Worm (Caenorhabditis elegans) whole organism, L3 larva: ENCODE measurements around the gene R08F11.7.

Experiments
- R02D3.7 ChIP-seq: fragments of 150-350 bp; optimal IDR thresholded peaks from 2 replicates; lab custom pipeline; 2014; ENCODE audit warnings: missing biosample characterization, missing genetic modification characterization
- ZK546.5 ChIP-seq: sonication (generic microtip); optimal IDR thresholded peaks from 2 replicates; lab custom pipeline; 2017; ENCODE audit warnings: missing biosample characterization, missing genetic modification characterization
- aly-2 ChIP-seq: fragments of 150-350 bp; optimal IDR thresholded peaks from 2 replicates; lab custom pipeline; 2014; ENCODE audit warnings: missing biosample characterization, missing genetic modification characterization
- ama-1 ChIP-seq: fragments of 150-350 bp; optimal IDR thresholded peaks from 2 replicates; lab custom pipeline; 2018
- ceh-16 ChIP-seq: sonication (generic microtip); optimal IDR thresholded peaks from 2 replicates; lab custom pipeline; 2017; ENCODE audit warnings: missing biosample characterization, missing genetic modification characterization
- ceh-28 ChIP-seq: fragments of 150-350 bp; optimal IDR thresholded peaks from 2 replicates; lab custom pipeline; 2014; ENCODE audit warnings: missing biosample characterization, missing genetic modification reagents, missing genetic modification characterization
- ceh-82 ChIP-seq: fragments of 150-350 bp; optimal IDR thresholded peaks from 2 replicates; lab custom pipeline; 2014; ENCODE audit warnings: missing biosample characterization, missing genetic modification characterization
- ceh-9 ChIP-seq: sonication (generic microtip); optimal IDR thresholded peaks from 2 replicates; lab custom pipeline; 2018; ENCODE audit warnings: missing biosample characterization, missing genetic modification characterization
- daf-12 ChIP-seq: fragments of 150-350 bp; optimal IDR thresholded peaks from 2 replicates; lab custom pipeline; 2014; ENCODE audit warnings: missing biosample characterization, missing genetic modification reagents, missing genetic modification characterization
- egl-5 ChIP-seq: fragments of 150-350 bp; optimal IDR thresholded peaks from 2 replicates; lab custom pipeline; 2017; ENCODE audit warnings: missing biosample characterization, missing genetic modification reagents, missing genetic modification characterization, inconsistent platforms
- elt-1 ChIP-seq: fragments of 150-350 bp; optimal IDR thresholded peaks from 2 replicates; lab custom pipeline; 2014; ENCODE audit warnings: missing biosample characterization, missing genetic modification characterization
- elt-2 ChIP-seq: sonication (generic microtip); optimal IDR thresholded peaks from 2 replicates; lab custom pipeline; 2016; ENCODE audit warnings: missing genetic modification reagents, mild to moderate bottlenecking, missing genetic modification characterization, missing compliant biosample characterization
- elt-3 ChIP-seq, 3 experiments: fragments of 150-350 bp in 1 of 3; sonication (generic microtip) in 2 of 3; optimal IDR thresholded peaks; 2 replicates in 2 of 3; 4 replicates in 1 of 3; lab custom pipeline; 2014 to 2017; ENCODE audit warnings: missing biosample characterization in 3 of 3, missing genetic modification characterization in 3 of 3
- fkh-10 ChIP-seq: sonication (generic microtip); optimal IDR thresholded peaks from 2 replicates; lab custom pipeline; 2017; ENCODE audit warnings: missing biosample characterization, missing genetic modification reagents, missing genetic modification characterization
- fkh-2 ChIP-seq: fragments of 150-350 bp; optimal IDR thresholded peaks from 2 replicates; lab custom pipeline; 2014; ENCODE audit warnings: missing biosample characterization, missing genetic modification reagents, missing genetic modification characterization
- fos-1 ChIP-seq: fragments of 150-350 bp; optimal IDR thresholded peaks from 2 replicates; lab custom pipeline; 2014; ENCODE audit warnings: missing biosample characterization, missing genetic modification characterization
- hmg-11 ChIP-seq: sonication (generic microtip); optimal IDR thresholded peaks from 2 replicates; lab custom pipeline; 2016; ENCODE audit warnings: missing genetic modification characterization, missing compliant biosample characterization
- jun-1 ChIP-seq: fragments of 150-350 bp; optimal IDR thresholded peaks from 2 replicates; lab custom pipeline; 2014; ENCODE audit warnings: missing biosample characterization, missing genetic modification reagents, missing genetic modification characterization
- lin-15B ChIP-seq: fragments of 150-350 bp; optimal IDR thresholded peaks from 2 replicates; lab custom pipeline; 2014; ENCODE audit warnings: missing biosample characterization, missing genetic modification characterization
- lin-39 ChIP-seq: fragments of 150-350 bp; optimal IDR thresholded peaks from 2 replicates; lab custom pipeline; 2018; ENCODE audit warnings: missing biosample characterization, missing genetic modification reagents, missing genetic modification characterization
- lsy-12 ChIP-seq: sonication (generic microtip); optimal IDR thresholded peaks from 2 replicates; lab custom pipeline; 2016; ENCODE audit warnings: mild to moderate bottlenecking, missing genetic modification characterization, missing compliant biosample characterization
- mdl-1 ChIP-seq: fragments of 150-350 bp; optimal IDR thresholded peaks from 2 replicates; lab custom pipeline; 2014; ENCODE audit warnings: missing biosample characterization, missing genetic modification characterization
- mml-1 ChIP-seq: fragments of 150-350 bp; sonication (generic microtip); optimal IDR thresholded peaks from 3 replicates; lab custom pipeline; 2014; ENCODE audit warnings: missing biosample characterization, missing genetic modification characterization
- nfya-1 ChIP-seq: sonication (generic microtip); optimal IDR thresholded peaks from 2 replicates; lab custom pipeline; 2017; ENCODE audit warnings: missing genetic modification characterization, mild to moderate bottlenecking, missing compliant biosample characterization, antibody characterized with exemption, moderate library complexity; ENCODE audit not compliant: insufficient read depth
- nhr-11 ChIP-seq: fragments of 150-350 bp; optimal IDR thresholded peaks from 2 replicates; lab custom pipeline; 2014; ENCODE audit warnings: missing biosample characterization, missing genetic modification characterization
- nhr-12 ChIP-seq: fragments of 150-350 bp; optimal IDR thresholded peaks from 2 replicates; lab custom pipeline; 2014; ENCODE audit warnings: missing biosample characterization, missing genetic modification characterization
- nhr-23 ChIP-seq: fragments of 150-350 bp; optimal IDR thresholded peaks from 2 replicates; lab custom pipeline; 2014; ENCODE audit warnings: missing biosample characterization, missing genetic modification reagents, missing genetic modification characterization
- nhr-237 ChIP-seq: fragments of 150-350 bp; optimal IDR thresholded peaks from 2 replicates; lab custom pipeline; 2014; ENCODE audit warnings: missing biosample characterization, missing genetic modification characterization
- nhr-25 ChIP-seq: sonication (generic microtip); optimal IDR thresholded peaks from 2 replicates; lab custom pipeline; 2017; ENCODE audit warnings: missing biosample characterization, missing genetic modification characterization
- nhr-28 ChIP-seq: fragments of 150-350 bp; optimal IDR thresholded peaks from 2 replicates; lab custom pipeline; 2014; ENCODE audit warnings: missing biosample characterization, missing genetic modification characterization
- nhr-67 ChIP-seq: fragments of 150-350 bp; optimal IDR thresholded peaks from 2 replicates; lab custom pipeline; 2014; ENCODE audit warnings: missing biosample characterization, missing genetic modification characterization
- nhr-76 ChIP-seq: fragments of 150-350 bp; sonication (generic microtip); optimal IDR thresholded peaks from 5 replicates; lab custom pipeline; 2014; ENCODE audit warnings: missing biosample characterization, missing genetic modification characterization
- nhr-77 ChIP-seq: fragments of 150-350 bp; optimal IDR thresholded peaks from 2 replicates; lab custom pipeline; 2014; ENCODE audit warnings: missing biosample characterization, missing genetic modification characterization
- pha-4 ChIP-seq: fragments of 150-350 bp; optimal IDR thresholded peaks from 2 replicates; lab custom pipeline; 2014; ENCODE audit warnings: missing biosample characterization, missing genetic modification reagents, missing genetic modification characterization
- pqm-1 ChIP-seq: fragments of 150-350 bp; optimal IDR thresholded peaks from 2 replicates; lab custom pipeline; 2017; ENCODE audit warnings: missing biosample characterization, missing genetic modification characterization, inconsistent platforms
- sea-2 ChIP-seq: fragments of 150-350 bp; sonication (generic microtip); optimal IDR thresholded peaks from 4 replicates; lab custom pipeline; 2014; ENCODE audit warnings: missing biosample characterization, missing genetic modification reagents, missing genetic modification characterization
- skn-1 ChIP-seq: fragments of 150-350 bp; optimal IDR thresholded peaks from 2 replicates; lab custom pipeline; 2014; ENCODE audit warnings: missing biosample characterization, missing genetic modification characterization
- snpc-4 ChIP-seq: fragments of 150-350 bp; optimal IDR thresholded peaks from 2 replicates; lab custom pipeline; 2014; ENCODE audit warnings: missing biosample characterization, missing genetic modification characterization
- tbx-2 ChIP-seq: sonication (generic microtip); optimal IDR thresholded peaks from 2 replicates; lab custom pipeline; 2016; ENCODE audit warnings: mild to moderate bottlenecking, missing genetic modification characterization, missing compliant biosample characterization
- unc-39 ChIP-seq: sonication (generic microtip); optimal IDR thresholded peaks from 4 replicates; lab custom pipeline; 2017; ENCODE audit warnings: missing biosample characterization, missing genetic modification characterization
- unc-62 ChIP-seq: fragments of 150-350 bp; sonication (generic microtip); optimal IDR thresholded peaks from 4 replicates; lab custom pipeline; 2014; ENCODE audit warnings: missing biosample characterization, missing genetic modification reagents, missing genetic modification characterization
- zag-1 ChIP-seq: fragments of 150-350 bp; optimal IDR thresholded peaks from 2 replicates; lab custom pipeline; 2014; ENCODE audit warnings: missing biosample characterization, missing genetic modification characterization
- ztf-11 ChIP-seq: fragments of 150-350 bp; optimal IDR thresholded peaks from 2 replicates; lab custom pipeline; 2014; ENCODE audit warnings: missing biosample characterization, missing genetic modification characterization
- ztf-4 ChIP-seq: fragments of 150-350 bp; optimal IDR thresholded peaks from 2 replicates; lab custom pipeline; 2014; ENCODE audit warnings: missing biosample characterization, missing genetic modification characterization

Gene R08F11.7

ce11 chrV:3750328-3750727 is 39.5 kb upstream of the R08F11.7 start:
- TF ChIP-seq nfya-1 (tag; lab: Kevin White, UChicago) (no peak), jun-1 (tag; lab: Kevin White, UChicago) (no peak), nhr-12 (tag; lab: Kevin White, UChicago) (no peak), unc-62 (GFP tag; lab: Kevin White, UChicago) (no peak), nhr-67 (tag; lab: Kevin White, UChicago) (no peak), sea-2 (GFP tag; lab: Kevin White, UChicago) (no peak), zag-1 (tag; lab: Kevin White, UChicago) (no peak), elt-1 (tag; lab: Kevin White, UChicago) (no peak), fkh-10 (GFP tag; lab: Kevin White, UChicago) (no peak), snpc-4 (tag; lab: Kevin White, UChicago) (no peak), skn-1 (tag; lab: Kevin White, UChicago) (no peak), fos-1 (tag; lab: Kevin White, UChicago) (no peak)

- TF ChIP-seq nhr-77 (tag; lab: Kevin White, UChicago) = no peak
- no peak for TF ChIP-seq fos-1 (tag; lab: Kevin White, UChicago)
- peak; percentile 57 for TF ChIP-seq nfya-1 (tag; lab: Kevin White, UChicago)
- no peak for TF ChIP-seq unc-39 (tag; lab: Kevin White, UChicago)
- no peak for TF ChIP-seq elt-1 (tag; lab: Kevin White, UChicago)
- TF ChIP-seq unc-62 (GFP tag; lab: Kevin White, UChicago) = no peak
- no peak for TF ChIP-seq ztf-4 (tag; lab: Kevin White, UChicago)
- no peak for TF ChIP-seq ama-1 (lab: Kevin White, UChicago)
- no peak for TF ChIP-seq lsy-12 (tag; lab: Kevin White, UChicago)
- no peak for TF ChIP-seq egl-5 (tag; lab: Kevin White, UChicago)
- no peak for TF ChIP-seq ceh-9
- TF ChIP-seq daf-12 (tag; lab: Kevin White, UChicago) = no peak
- peak; percentile 50 for TF ChIP-seq pha-4 (tag; lab: Kevin White, UChicago)
- no peak for TF ChIP-seq mdl-1 (tag; lab: Kevin White, UChicago)
- no peak for TF ChIP-seq lin-15B (tag; lab: Kevin White, UChicago)
- no peak for TF ChIP-seq ceh-82 (tag; lab: Kevin White, UChicago)
- TF ChIP-seq snpc-4 (tag; lab: Kevin White, UChicago) = peak; percentile 71
- TF ChIP-seq nhr-28 (tag; lab: Kevin White, UChicago) = no peak
- TF ChIP-seq ceh-28 = peak; percentile 3
- no peak for TF ChIP-seq mml-1 (tag; lab: Kevin White, UChicago)
- no peak for TF ChIP-seq nhr-11 (tag; lab: Kevin White, UChicago)
- no peak for TF ChIP-seq zag-1 (tag; lab: Kevin White, UChicago)
- no peak for TF ChIP-seq ztf-11
- TF ChIP-seq nhr-76 (tag; lab: Kevin White, UChicago) = no peak
- TF ChIP-seq aly-2 (tag; lab: Kevin White, UChicago) = no peak
- TF ChIP-seq nhr-25 = no peak
- peak; percentile 68 for TF ChIP-seq R02D3.7 (tag; lab: Kevin White, UChicago)
- peak; percentile 26 for TF ChIP-seq elt-2
- TF ChIP-seq hmg-11 = peak; percentile 64
- TF ChIP-seq elt-3 (tag; optimal IDR thresholded peaks at IDR 0.05; lab: Kevin White, UChicago) = no peak
- TF ChIP-seq skn-1 (tag; lab: Kevin White, UChicago) = peak; percentile 7
- TF ChIP-seq nhr-12 (tag; lab: Kevin White, UChicago) = no peak
- no peak for TF ChIP-seq fkh-2
- TF ChIP-seq pqm-1 (tag; lab: Kevin White, UChicago) = no peak
- no peak for TF ChIP-seq ZK546.5
These were observed 33.0 kb upstream of the R08F11.7 start, which contains the start of gene gid-7 for ce11 chrV:3756887-3757286. gid-7 (minus strand) TSS chrV:3757074.

ce11 chrV:3759419-3759915 is 30.4 kb upstream of the R08F11.7 start, which contains the start of gene chk-1:
chk-1 (minus strand) TSS chrV:3759469.
- TF ChIP-seq sea-2 (GFP tag; lab: Kevin White, UChicago) (no peak), ztf-4 (tag; lab: Kevin White, UChicago) (no peak), aly-2 (tag; lab: Kevin White, UChicago) (no peak), ztf-11 (no peak), nhr-12 (tag; lab: Kevin White, UChicago) (no peak), nhr-23 (tag; lab: Kevin White, UChicago) (peak; percentile 70), ceh-9 (no peak), egl-5 (tag; lab: Kevin White, UChicago) (peak; percentile 56), snpc-4 (tag; lab: Kevin White, UChicago) (peak; percentile 59), nhr-237 (tag; lab: Kevin White, UChicago) (no peak), mml-1 (tag; lab: Kevin White, UChicago) (no peak), nhr-11 (tag; lab: Kevin White, UChicago) (no peak), ceh-82 (tag; lab: Kevin White, UChicago) (no peak), elt-2 (no peak), skn-1 (tag; lab: Kevin White, UChicago) (no peak), nhr-25 (peak; percentile 37), nhr-67 (tag; lab: Kevin White, UChicago) (no peak), tbx-2 (tag; lab: Kevin White, UChicago) (no peak), unc-39 (tag; lab: Kevin White, UChicago) (no peak), daf-12 (tag; lab: Kevin White, UChicago) (no peak), jun-1 (tag; lab: Kevin White, UChicago) (no peak), nhr-77 (tag; lab: Kevin White, UChicago) (no peak), nfya-1 (tag; lab: Kevin White, UChicago) (no peak), ceh-28 (no peak), lin-39 (tag; lab: Kevin White, UChicago) (peak; percentile 15), unc-62 (GFP tag; lab: Kevin White, UChicago) (no peak), zag-1 (tag; lab: Kevin White, UChicago) (no peak), ceh-16 (tag; lab: Kevin White, UChicago) (no peak), lin-15B (tag; lab: Kevin White, UChicago) (peak; percentile 83), ZK546.5 (no peak), lsy-12 (tag; lab: Kevin White, UChicago) (no peak)
